Fruit fly (Drosophila melanogaster) whole organism, wandering third instar larva: ENCODE measurements around the gene CG11333.

Source experiments
- Abd-B ChIP-seq: fragments of >200 bp; optimal IDR thresholded peaks from 2 replicates; lab custom pipeline; 2017; ENCODE audit warnings: missing biosample characterization, missing genetic modification characterization
- CG32264 ChIP-seq: fragments of 200-800 bp; sonication (Bioruptor generic); optimal IDR thresholded peaks from 2 replicates; lab custom pipeline; 2016; ENCODE audit warnings: missing biosample characterization, missing genetic modification characterization
- CG9705 ChIP-seq: fragments of 200-800 bp; sonication (Bioruptor generic); optimal IDR thresholded peaks from 2 replicates; lab custom pipeline; 2018; ENCODE audit warnings: missing biosample characterization, mild to moderate bottlenecking, missing genetic modification characterization
- Dfd ChIP-seq: fragments of >200 bp; optimal IDR thresholded peaks from 2 replicates; lab custom pipeline; 2017; ENCODE audit warnings: missing biosample characterization, missing genetic modification characterization
- Dif ChIP-seq: fragments of 200-275, 200-300 bp; sonication (Bioruptor generic); optimal IDR thresholded peaks from 2 replicates; lab custom pipeline; 2018; ENCODE audit warnings: missing biosample characterization, missing genetic modification characterization; ENCODE audit not compliant: partially characterized antibody
- GATAd ChIP-seq: sonication (Bioruptor generic); optimal IDR thresholded peaks from 2 replicates; lab custom pipeline; 2016; ENCODE audit warnings: missing biosample characterization, missing genetic modification characterization
- Hnf4 ChIP-seq: fragments of 200-800 bp; sonication (Bioruptor generic); optimal IDR thresholded peaks from 2 replicates; lab custom pipeline; 2016; ENCODE audit warnings: missing biosample characterization, mild to moderate bottlenecking, missing genetic modification characterization
- Hr78 ChIP-seq: fragments of >200 bp; optimal IDR thresholded peaks from 2 replicates; lab custom pipeline; 2017; ENCODE audit warnings: missing biosample characterization, missing genetic modification characterization
- Hr83 ChIP-seq: fragments of 200-300 bp; sonication (Bioruptor generic); optimal IDR thresholded peaks from 2 replicates; lab custom pipeline; 2016; ENCODE audit warnings: missing biosample characterization, mild to moderate bottlenecking, missing genetic modification characterization, moderate library complexity; ENCODE audit not compliant: poor library complexity, severe bottlenecking
- Jra ChIP-seq: sonication (Bioruptor generic); optimal IDR thresholded peaks from 2 replicates; lab custom pipeline; 2016; ENCODE audit warnings: missing biosample characterization, missing genetic modification characterization
- Mio ChIP-seq: sonication (Bioruptor generic); optimal IDR thresholded peaks from 2 replicates; lab custom pipeline; 2016; ENCODE audit warnings: missing biosample characterization, missing genetic modification characterization
- Myc ChIP-seq: fragments of >200 bp; optimal IDR thresholded peaks from 2 replicates; lab custom pipeline; 2017
- N ChIP-seq: fragments of >200 bp; optimal IDR thresholded peaks from 2 replicates; lab custom pipeline; 2018; ENCODE audit warnings: missing biosample characterization, missing external identifiers, missing genetic modification characterization
- OdsH ChIP-seq: fragments of 200-800 bp; sonication (Bioruptor generic); optimal IDR thresholded peaks from 2 replicates; lab custom pipeline; 2016; ENCODE audit warnings: missing biosample characterization, mild to moderate bottlenecking, missing genetic modification characterization
- Rel ChIP-seq, 2 experiments: fragments of 200-800 bp; sonication (Bioruptor generic) in 1 of 2; optimal IDR thresholded peaks; 2 replicates in 1 of 2; 3 replicates in 1 of 2; lab custom pipeline; 2016 to 2019; ENCODE audit warnings: mild to moderate bottlenecking in 2 of 2, missing biosample characterization in 2 of 2, missing genetic modification characterization in 2 of 2, moderate library complexity in 1 of 2
- Sp1 ChIP-seq: fragments of 200-800 bp; sonication (Bioruptor generic); optimal IDR thresholded peaks from 3 replicates; lab custom pipeline; 2019; ENCODE audit warnings: missing biosample characterization, mild to moderate bottlenecking, missing genetic modification characterization, moderate library complexity
- Vsx2 ChIP-seq: fragments of 200-300, 225-300 bp; sonication (Bioruptor generic); optimal IDR thresholded peaks from 2 replicates; lab custom pipeline; 2018; ENCODE audit warnings: missing biosample characterization, missing genetic modification characterization; ENCODE audit not compliant: partially characterized antibody
- br ChIP-seq: fragments of 200-800 bp; sonication (Bioruptor generic); optimal IDR thresholded peaks from 2 replicates; lab custom pipeline; 2016; ENCODE audit warnings: missing biosample characterization, missing genetic modification characterization
- brk ChIP-seq: fragments of 200-800 bp; sonication (Bioruptor generic); optimal IDR thresholded peaks from 2 replicates; lab custom pipeline; 2016; ENCODE audit warnings: missing biosample characterization, mild to moderate bottlenecking, missing genetic modification characterization
- dl ChIP-seq, 2 experiments: fragments of 175-275, 200-275 bp in 1 of 2; fragments of 200-275 bp in 1 of 2; sonication (Bioruptor generic); optimal IDR thresholded peaks; lab custom pipeline; 2018; ENCODE audit warnings: mild to moderate bottlenecking in 2 of 2, missing biosample characterization in 2 of 2, missing genetic modification characterization in 2 of 2, moderate library complexity in 2 of 2; ENCODE audit not compliant: partially characterized antibody in 2 of 2, insufficient read depth in 1 of 2
- dmrt93B ChIP-seq: fragments of 200-800 bp; sonication (Bioruptor generic); optimal IDR thresholded peaks from 2 replicates; lab custom pipeline; 2018; ENCODE audit warnings: missing biosample characterization, mild to moderate bottlenecking, missing genetic modification characterization
- dsf ChIP-seq: sonication (Bioruptor generic); optimal IDR thresholded peaks from 2 replicates; lab custom pipeline; 2016; ENCODE audit warnings: missing biosample characterization, missing genetic modification characterization, borderline replicate concordance
- ey ChIP-seq: fragments of 200-800 bp; sonication (Bioruptor generic); optimal IDR thresholded peaks from 2 replicates; lab custom pipeline; 2016; ENCODE audit warnings: missing biosample characterization, missing genetic modification characterization
- foxo ChIP-seq, 2 experiments: fragments of 200-800 bp; sonication (Bioruptor generic); optimal IDR thresholded peaks; 2 replicates in 1 of 2; 3 replicates in 1 of 2; lab custom pipeline; 2016 to 2017; ENCODE audit warnings: missing biosample characterization in 2 of 2, missing genetic modification characterization in 2 of 2
- fru ChIP-seq: fragments of 200-800 bp; sonication (Bioruptor generic); optimal IDR thresholded peaks from 3 replicates; lab custom pipeline; 2016; ENCODE audit warnings: missing biosample characterization, mild to moderate bottlenecking, missing genetic modification characterization
- h ChIP-seq: fragments of 200-800 bp; sonication (Bioruptor generic); optimal IDR thresholded peaks from 3 replicates; lab custom pipeline; 2016; ENCODE audit warnings: missing biosample characterization, mild to moderate bottlenecking, missing genetic modification characterization
- jim ChIP-seq: fragments of 175-275, 200-325 bp; sonication (Bioruptor generic); optimal IDR thresholded peaks from 2 replicates; lab custom pipeline; 2016; ENCODE audit warnings: missing biosample characterization, mild to moderate bottlenecking, missing genetic modification characterization
- lola ChIP-seq: fragments of >200 bp; optimal IDR thresholded peaks from 2 replicates; lab custom pipeline; 2017; ENCODE audit warnings: missing biosample characterization, missing genetic modification characterization
- pan ChIP-seq: fragments of >200 bp; optimal IDR thresholded peaks from 2 replicates; lab custom pipeline; 2017
- psq ChIP-seq: fragments of 200-800 bp; sonication (Bioruptor generic); optimal IDR thresholded peaks from 3 replicates; lab custom pipeline; 2017; ENCODE audit warnings: missing biosample characterization, mild to moderate bottlenecking, missing genetic modification characterization, moderate library complexity
- rgr ChIP-seq: fragments of 200-800 bp; sonication (Bioruptor generic); optimal IDR thresholded peaks from 3 replicates; lab custom pipeline; 2016; ENCODE audit warnings: missing biosample characterization, mild to moderate bottlenecking, missing genetic modification characterization
- sage ChIP-seq: fragments of 200-800 bp; sonication (Bioruptor generic); optimal IDR thresholded peaks from 2 replicates; lab custom pipeline; 2016; ENCODE audit warnings: missing biosample characterization, mild to moderate bottlenecking, missing genetic modification characterization
- sv ChIP-seq: fragments of 200-800 bp; sonication (Bioruptor generic); optimal IDR thresholded peaks from 3 replicates; lab custom pipeline; 2016; ENCODE audit warnings: missing biosample characterization, missing genetic modification characterization
- tai ChIP-seq: sonication (Bioruptor generic); optimal IDR thresholded peaks from 2 replicates; lab custom pipeline; 2016; ENCODE audit warnings: missing biosample characterization, missing genetic modification characterization
- usp ChIP-seq: fragments of >200 bp; optimal IDR thresholded peaks from 2 replicates; lab custom pipeline; 2017; ENCODE audit warnings: missing biosample characterization, missing genetic modification characterization
- woc ChIP-seq: sonication (Bioruptor generic); optimal IDR thresholded peaks from 2 replicates; lab custom pipeline; 2016; ENCODE audit warnings: missing biosample characterization, mild to moderate bottlenecking, missing genetic modification characterization

The CG11333 gene

DNA sequence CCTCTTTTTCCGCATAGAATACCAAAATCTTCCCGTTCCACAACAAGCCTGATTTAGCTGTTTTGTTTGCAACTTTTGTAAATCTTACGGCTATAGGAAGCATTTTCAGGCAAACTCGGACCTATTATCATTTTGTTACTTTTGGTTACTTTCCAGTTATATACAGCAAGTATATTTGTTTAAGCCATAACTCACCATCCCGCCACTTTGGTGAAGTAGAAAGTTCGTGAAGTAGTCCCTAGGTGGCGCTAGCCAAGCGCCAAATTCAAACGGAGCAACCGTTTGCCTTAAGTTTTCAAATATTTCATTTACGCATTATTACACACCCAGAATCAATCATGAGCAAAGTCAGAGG, at the start of gene CG11333, which contains the start of gene CG11334:
Gene CG11333 (plus strand): TSS at position 290 of the 355 bp plus-strand sequence.
Gene CG11334 (minus strand): TSS at position 26 of the 355 bp plus-strand sequence.
- TF ChIP-seq GATAd (GFP tag; lab: Kevin White, UChicago) (no peak), sv (GFP tag; lab: Kevin White, UChicago) (no peak), CG9705 (GFP tag; lab: Kevin White, UChicago) (no peak), pan (no peak), Myc (lab: Kevin White, UChicago) (peak; percentile 89), woc (GFP tag; lab: Kevin White, UChicago) (no peak), jim (GFP tag; lab: Kevin White, UChicago) (no peak)

DNA sequence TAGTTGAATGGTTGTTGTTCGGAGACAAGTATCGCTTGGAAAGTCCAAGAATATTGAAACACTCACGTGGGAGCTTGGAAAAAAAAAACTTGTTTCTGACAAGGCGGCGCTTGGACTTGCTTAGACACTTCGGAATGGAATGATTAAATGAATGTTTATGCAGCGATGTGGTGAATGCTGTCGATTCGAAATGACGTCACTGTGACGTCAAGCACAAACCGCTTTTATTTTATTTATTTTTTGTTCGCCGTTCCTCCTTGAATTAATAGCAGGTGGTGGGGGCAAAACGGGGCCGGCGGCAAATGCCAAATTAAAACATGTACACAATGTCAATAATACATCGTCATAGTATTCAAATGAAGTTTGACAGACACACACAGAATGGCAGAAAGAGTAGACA, 43.6 kb upstream of the CG11333 start:
- TF ChIP-seq Sp1 (GFP tag; lab: Kevin White, UChicago) = no peak
- no peak for TF ChIP-seq usp (GFP tag; lab: Kevin White, UChicago)
- TF ChIP-seq Hr83 = no peak
- TF ChIP-seq Jra (GFP tag; lab: Kevin White, UChicago) = no peak
- no peak for TF ChIP-seq psq (GFP tag; lab: Kevin White, UChicago)
- no peak for TF ChIP-seq dl (GFP tag; optimal IDR thresholded peaks at IDR 0.05; lab: Kevin White, UChicago; ENCODE audit: insufficient read depth in 1 of 2, partially characterized antibody in 2 of 2)
- no peak for TF ChIP-seq Vsx2 (GFP tag; lab: Kevin White, UChicago)
- TF ChIP-seq GATAd (GFP tag; lab: Kevin White, UChicago) = no peak
- no peak for TF ChIP-seq N (GFP tag; lab: Kevin White, UChicago)
- TF ChIP-seq fru (GFP tag; lab: Kevin White, UChicago) = no peak
- no peak for TF ChIP-seq Myc (lab: Kevin White, UChicago)
- TF ChIP-seq Mio (GFP tag; lab: Kevin White, UChicago) = no peak
- no peak for TF ChIP-seq Abd-B
- TF ChIP-seq ey = no peak
- no peak for TF ChIP-seq dsf (GFP tag; lab: Kevin White, UChicago)
- TF ChIP-seq brk (GFP tag; lab: Kevin White, UChicago) = no peak
- TF ChIP-seq Hr78 (GFP tag; lab: Kevin White, UChicago) = no peak
- TF ChIP-seq sv (GFP tag; lab: Kevin White, UChicago) = no peak
- no peak for TF ChIP-seq jim (GFP tag; lab: Kevin White, UChicago)

DNA sequence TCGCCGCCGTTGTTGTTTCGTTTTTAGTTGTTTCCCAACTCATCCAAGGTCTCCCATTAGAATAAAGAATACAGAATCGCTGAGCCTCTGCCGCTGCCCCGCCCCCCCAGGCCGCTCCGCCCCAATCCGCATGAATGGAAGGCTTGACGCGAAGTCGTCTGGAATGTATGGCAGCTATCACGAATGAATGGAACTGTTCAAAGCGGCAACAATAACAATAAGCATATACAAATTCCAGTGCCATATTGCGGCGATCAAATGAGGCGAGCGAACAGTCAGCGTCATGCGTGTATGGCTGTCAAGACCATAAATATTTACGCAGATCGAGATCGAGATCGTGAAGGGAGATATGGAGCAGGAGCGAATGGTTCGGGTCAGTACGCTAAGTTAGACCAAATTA, 42.4 kb upstream of the CG11333 start:
- TF ChIP-seq lola (GFP tag; lab: Kevin White, UChicago) (no peak), psq (GFP tag; lab: Kevin White, UChicago) (no peak), br (GFP tag; lab: Kevin White, UChicago) (no peak), Rel (GFP tag; optimal IDR thresholded peaks at IDR 0.05; lab: Kevin White, UChicago) (no peak), Rel (tag; optimal IDR thresholded peaks at IDR 0.05; lab: Kevin White, UChicago) (no peak), Myc (lab: Kevin White, UChicago) (no peak), pan (no peak), sage (GFP tag; lab: Kevin White, UChicago) (no peak), ey (no peak), fru (GFP tag; lab: Kevin White, UChicago) (no peak), Sp1 (GFP tag; lab: Kevin White, UChicago) (no peak), Dfd (GFP tag; lab: Kevin White, UChicago) (no peak), Hr78 (GFP tag; lab: Kevin White, UChicago) (no peak)
- TF ChIP-seq, all 38 proteins: peak for 0

DNA sequence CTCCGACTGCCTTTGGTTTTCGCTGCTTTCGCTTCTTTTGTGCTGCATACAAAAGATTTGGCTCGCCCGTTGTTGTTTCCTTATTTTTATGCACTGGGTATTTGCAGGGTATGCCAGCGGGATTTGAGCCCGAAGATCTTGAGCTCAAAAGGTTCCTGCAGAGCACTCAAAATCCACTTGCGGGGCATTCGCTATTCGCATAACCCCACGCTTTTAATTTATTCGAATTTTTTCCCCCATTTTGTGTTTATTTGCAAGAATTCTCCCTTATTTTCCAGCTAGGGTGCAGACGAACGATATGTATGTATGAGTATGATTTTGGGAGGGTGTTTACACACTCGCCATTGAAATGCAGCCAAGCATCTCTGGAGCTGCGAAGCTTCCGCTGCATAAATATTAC, 41.1 kb upstream of the CG11333 start:
- TF ChIP-seq OdsH (GFP tag; lab: Kevin White, UChicago) (peak; percentile 23), N (GFP tag; lab: Kevin White, UChicago) (no peak), woc (GFP tag; lab: Kevin White, UChicago) (peak; percentile 68), Rel (GFP tag; optimal IDR thresholded peaks at IDR 0.05; lab: Kevin White, UChicago) (no peak), Rel (tag; optimal IDR thresholded peaks at IDR 0.05; lab: Kevin White, UChicago) (no peak), h (GFP tag; lab: Kevin White, UChicago) (peak; percentile 9), Dif (no peak), sage (GFP tag; lab: Kevin White, UChicago) (no peak), foxo (GFP tag; optimal IDR thresholded peaks at IDR 0.05; lab: Kevin White, UChicago) (peak in 1 of 2 experiments; percentile 28), brk (GFP tag; lab: Kevin White, UChicago) (no peak), dmrt93B (GFP tag; lab: Kevin White, UChicago) (no peak), Dfd (GFP tag; lab: Kevin White, UChicago) (no peak), pan (no peak), ey (peak; percentile 31), Vsx2 (GFP tag; lab: Kevin White, UChicago) (no peak), Hnf4 (GFP tag; lab: Kevin White, UChicago) (no peak), br (GFP tag; lab: Kevin White, UChicago) (no peak), usp (GFP tag; lab: Kevin White, UChicago) (no peak), Hr83 (no peak), tai (GFP tag; lab: Kevin White, UChicago) (no peak), fru (GFP tag; lab: Kevin White, UChicago) (peak; percentile 46), GATAd (GFP tag; lab: Kevin White, UChicago) (no peak), dl (GFP tag; optimal IDR thresholded peaks at IDR 0.05; lab: Kevin White, UChicago; ENCODE audit: insufficient read depth in 1 of 2, partially characterized antibody in 2 of 2) (no peak), psq (GFP tag; lab: Kevin White, UChicago) (no peak), CG32264 (GFP tag; lab: Kevin White, UChicago) (no peak), dsf (GFP tag; lab: Kevin White, UChicago) (no peak), Myc (lab: Kevin White, UChicago) (no peak), rgr (GFP tag; lab: Kevin White, UChicago) (peak; percentile 21)
